Fruit fly (Drosophila melanogaster) whole organism, wandering third instar larva: ENCODE data around the gene CCKLR-17D1.

Experiments
- CG32264 ChIP-seq: fragments of 200-800 bp; sonication (Bioruptor generic); optimal IDR thresholded peaks from 2 replicates; lab custom pipeline; 2016; ENCODE audit warnings: missing biosample characterization, missing genetic modification characterization
- CG9705 ChIP-seq: fragments of 200-800 bp; sonication (Bioruptor generic); optimal IDR thresholded peaks from 2 replicates; lab custom pipeline; 2018; ENCODE audit warnings: missing biosample characterization, mild to moderate bottlenecking, missing genetic modification characterization
- Dif ChIP-seq: fragments of 200-275, 200-300 bp; sonication (Bioruptor generic); optimal IDR thresholded peaks from 2 replicates; lab custom pipeline; 2018; ENCODE audit warnings: missing biosample characterization, missing genetic modification characterization; ENCODE audit not compliant: partially characterized antibody
- Myc ChIP-seq: fragments of >200 bp; optimal IDR thresholded peaks from 2 replicates; lab custom pipeline; 2017
- Rel ChIP-seq, 2 experiments: fragments of 200-800 bp; sonication (Bioruptor generic) in 1 of 2; optimal IDR thresholded peaks; 2 replicates in 1 of 2; 3 replicates in 1 of 2; lab custom pipeline; 2016 to 2019; ENCODE audit warnings: mild to moderate bottlenecking in 2 of 2, missing biosample characterization in 2 of 2, missing genetic modification characterization in 2 of 2, moderate library complexity in 1 of 2
- Vsx2 ChIP-seq: fragments of 200-300, 225-300 bp; sonication (Bioruptor generic); optimal IDR thresholded peaks from 2 replicates; lab custom pipeline; 2018; ENCODE audit warnings: missing biosample characterization, missing genetic modification characterization; ENCODE audit not compliant: partially characterized antibody
- ey ChIP-seq: fragments of 200-800 bp; sonication (Bioruptor generic); optimal IDR thresholded peaks from 2 replicates; lab custom pipeline; 2016; ENCODE audit warnings: missing biosample characterization, missing genetic modification characterization
- foxo ChIP-seq, 2 experiments: fragments of 200-800 bp; sonication (Bioruptor generic); optimal IDR thresholded peaks; 2 replicates in 1 of 2; 3 replicates in 1 of 2; lab custom pipeline; 2016 to 2017; ENCODE audit warnings: missing biosample characterization in 2 of 2, missing genetic modification characterization in 2 of 2
- h ChIP-seq: fragments of 200-800 bp; sonication (Bioruptor generic); optimal IDR thresholded peaks from 3 replicates; lab custom pipeline; 2016; ENCODE audit warnings: missing biosample characterization, mild to moderate bottlenecking, missing genetic modification characterization
- lola ChIP-seq: fragments of >200 bp; optimal IDR thresholded peaks from 2 replicates; lab custom pipeline; 2017; ENCODE audit warnings: missing biosample characterization, missing genetic modification characterization
- sv ChIP-seq: fragments of 200-800 bp; sonication (Bioruptor generic); optimal IDR thresholded peaks from 3 replicates; lab custom pipeline; 2016; ENCODE audit warnings: missing biosample characterization, missing genetic modification characterization
- woc ChIP-seq: sonication (Bioruptor generic); optimal IDR thresholded peaks from 2 replicates; lab custom pipeline; 2016; ENCODE audit warnings: missing biosample characterization, mild to moderate bottlenecking, missing genetic modification characterization

DNA sequence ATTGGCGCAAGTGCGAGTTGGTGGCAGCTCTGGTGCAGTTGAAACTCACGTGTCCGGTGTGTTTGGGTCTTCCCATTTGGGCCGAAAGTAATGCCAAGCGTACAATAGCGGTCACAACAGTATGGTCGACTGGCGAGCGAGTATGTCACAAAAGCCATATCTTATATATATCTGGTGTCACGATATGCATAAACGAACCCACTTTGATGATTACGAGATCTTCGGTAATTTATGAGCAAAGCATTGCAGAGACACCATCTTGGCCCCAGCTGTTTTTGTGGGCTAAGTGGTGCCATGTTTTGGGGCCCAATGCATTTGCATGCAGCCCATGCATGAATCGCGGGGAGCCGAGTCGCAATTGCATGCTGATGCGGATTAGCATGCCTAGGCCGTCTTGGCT is 47.5 kb downstream of the CCKLR-17D1 start:
- TF ChIP-seq ey (GFP tag; lab: Kevin White, UChicago) (no peak), h (GFP tag; lab: Kevin White, UChicago) (no peak), woc (GFP tag; lab: Kevin White, UChicago) (no peak), Dif (GFP tag; lab: Kevin White, UChicago) (no peak), foxo (GFP tag; optimal IDR thresholded peaks at IDR 0.05; lab: Kevin White, UChicago) (no peak), Rel (GFP tag; optimal IDR thresholded peaks at IDR 0.05; lab: Kevin White, UChicago) (no peak), Rel (tag; optimal IDR thresholded peaks at IDR 0.05; lab: Kevin White, UChicago) (no peak), CG9705 (no peak), CG32264 (GFP tag; lab: Kevin White, UChicago) (no peak), sv (no peak), lola (GFP tag; lab: Kevin White, UChicago) (no peak), Myc (no peak), Vsx2 (no peak)
